Worm (Caenorhabditis elegans) whole organism, young adult: ENCODE results near the gene srx-121.

Experiments
- B0019.2 ChIP-seq: fragments of 200-800 bp; sonication (Bioruptor generic); conservative IDR thresholded peaks from 2 replicates; pipeline ENCODE4 v1.3.6; 2022; ENCODE audit warnings: missing genetic modification reagents, missing genetic modification characterization, missing compliant biosample characterization
- B0261.1 ChIP-seq: sonication (generic microtip); optimal IDR thresholded peaks from 2 replicates; lab custom pipeline; 2016; ENCODE audit warnings: mild to moderate bottlenecking, missing genetic modification characterization, moderate library complexity, missing compliant biosample characterization
- C06A6.2 ChIP-seq: fragments of 200-800 bp; sonication (Bioruptor generic); conservative IDR thresholded peaks from 2 replicates; pipeline ENCODE4 v1.3.6; 2022; ENCODE audit warnings: missing genetic modification characterization, missing compliant biosample characterization
- D2030.7 ChIP-seq: fragments of 200-800 bp; sonication (Bioruptor generic); IDR thresholded peaks from 2 replicates; pipeline ENCODE4 v1.3.6; 2022; ENCODE audit warnings: missing genetic modification reagents, missing genetic modification characterization, missing compliant biosample characterization
- F23B12.7 ChIP-seq: sonication (generic microtip); optimal IDR thresholded peaks from 2 replicates; lab custom pipeline; 2017; ENCODE audit warnings: missing genetic modification characterization, mild to moderate bottlenecking, missing compliant biosample characterization, antibody characterized with exemption, moderate library complexity; ENCODE audit not compliant: insufficient read depth
- F52B5.7 ChIP-seq: sonication (generic microtip); optimal IDR thresholded peaks from 2 replicates; lab custom pipeline; 2016; ENCODE audit warnings: mild to moderate bottlenecking, missing genetic modification characterization, missing compliant biosample characterization
- F55B11.4 ChIP-seq: sonication (generic microtip); optimal IDR thresholded peaks from 2 replicates; lab custom pipeline; 2016; ENCODE audit warnings: missing compliant biosample characterization, missing genetic modification characterization, borderline replicate concordance; ENCODE audit not compliant: insufficient read depth
- F57A8.1 ChIP-seq: fragments of 200-800 bp; sonication (Bioruptor generic); optimal IDR thresholded peaks from 2 replicates; lab custom pipeline; 2018; ENCODE audit warnings: mild to moderate bottlenecking, missing genetic modification characterization, moderate library complexity, missing compliant biosample characterization
- F57C9.4 ChIP-seq: sonication (generic microtip); optimal IDR thresholded peaks from 2 replicates; lab custom pipeline; 2017; ENCODE audit warnings: mild to moderate bottlenecking, missing genetic modification characterization, missing compliant biosample characterization
- K11D2.4 ChIP-seq: fragments of 200-800 bp; sonication (Bioruptor generic); IDR thresholded peaks from 2 replicates; pipeline ENCODE4 v1.3.6; 2022; ENCODE audit warnings: missing genetic modification reagents, missing genetic modification characterization, missing compliant biosample characterization
- Y56A3A.18 ChIP-seq: fragments of 200-800 bp; sonication (Bioruptor generic); IDR thresholded peaks from 2 replicates; pipeline ENCODE4 v1.3.6; 2022; ENCODE audit warnings: missing genetic modification reagents, missing genetic modification characterization, missing compliant biosample characterization
- Y79H2A.3 ChIP-seq: fragments of 200-800 bp; sonication (Bioruptor generic); conservative IDR thresholded peaks from 2 replicates; pipeline ENCODE4 v1.3.6; 2022; ENCODE audit warnings: missing genetic modification reagents, missing genetic modification characterization, missing compliant biosample characterization
- atf-7 ChIP-seq: sonication (generic microtip); optimal IDR thresholded peaks from 2 replicates; lab custom pipeline; 2017; ENCODE audit warnings: mild to moderate bottlenecking, missing genetic modification characterization, missing compliant biosample characterization
- athp-1 ChIP-seq: sonication (generic microtip); optimal IDR thresholded peaks from 2 replicates; lab custom pipeline; 2017; ENCODE audit warnings: mild to moderate bottlenecking, missing genetic modification characterization, missing compliant biosample characterization
- attf-5 ChIP-seq: fragments of 200-800 bp; sonication (Bioruptor generic); optimal IDR thresholded peaks from 2 replicates; lab custom pipeline; 2018; ENCODE audit warnings: mild to moderate bottlenecking, missing genetic modification characterization, missing compliant biosample characterization
- ceh-100 ChIP-seq: fragments of 200-800 bp; sonication (Bioruptor generic); IDR thresholded peaks from 2 replicates; pipeline ENCODE4 v1.3.6; 2022; ENCODE audit warnings: missing genetic modification reagents, missing genetic modification characterization, missing compliant biosample characterization
- ceh-27 ChIP-seq: fragments of 200-800 bp; sonication (Bioruptor generic); optimal IDR thresholded peaks from 2 replicates; lab custom pipeline; 2018; ENCODE audit warnings: mild to moderate bottlenecking, missing genetic modification characterization, moderate library complexity, missing compliant biosample characterization
- ceh-40 ChIP-seq: fragments of 200-800 bp; sonication (Bioruptor generic); IDR thresholded peaks from 2 replicates; pipeline ENCODE4 v1.3.6; 2022; ENCODE audit warnings: missing genetic modification characterization, missing compliant biosample characterization
- ceh-58 ChIP-seq: fragments of 200-800 bp; sonication (Bioruptor generic); IDR thresholded peaks from 2 replicates; pipeline ENCODE4 v1.3.6; 2022; ENCODE audit warnings: missing genetic modification characterization, missing compliant biosample characterization
- chd-7 ChIP-seq: sonication (generic microtip); optimal IDR thresholded peaks from 2 replicates; lab custom pipeline; 2016; ENCODE audit warnings: mild to moderate bottlenecking, missing genetic modification characterization, moderate library complexity, missing compliant biosample characterization
- dox-1 ChIP-seq: fragments of 200-800 bp; sonication (Bioruptor generic); IDR thresholded peaks from 2 replicates; pipeline ENCODE4 v1.3.6; 2022; ENCODE audit warnings: missing genetic modification reagents, missing genetic modification characterization, missing compliant biosample characterization
- egl-18 ChIP-seq: fragments of 200-800 bp; sonication (Bioruptor generic); IDR thresholded peaks from 2 replicates; pipeline ENCODE4 v1.3.6; 2022; ENCODE audit warnings: missing genetic modification reagents, missing genetic modification characterization, missing compliant biosample characterization
- ekl-4 ChIP-seq: fragments of 200-800 bp; sonication (Bioruptor generic); IDR thresholded peaks from 2 replicates; pipeline ENCODE4 v1.3.6; 2022; ENCODE audit warnings: missing genetic modification reagents, missing genetic modification characterization, missing compliant biosample characterization
- ets-4 ChIP-seq: fragments of 200-800 bp; sonication (Bioruptor generic); optimal IDR thresholded peaks from 2 replicates; lab custom pipeline; 2018; ENCODE audit warnings: mild to moderate bottlenecking, missing genetic modification characterization, missing compliant biosample characterization
- fkh-3 ChIP-seq: sonication (generic microtip); optimal IDR thresholded peaks from 2 replicates; lab custom pipeline; 2016; ENCODE audit warnings: mild to moderate bottlenecking, missing genetic modification characterization, missing compliant biosample characterization
- him-1 ChIP-seq: sonication (generic microtip); optimal IDR thresholded peaks from 2 replicates; lab custom pipeline; 2016; ENCODE audit warnings: missing genotype, missing genetic modification reagents, missing genetic modification characterization, missing compliant biosample characterization
- hmg-1.2 ChIP-seq: fragments of 200-800 bp; sonication (Bioruptor generic); IDR thresholded peaks from 2 replicates; pipeline ENCODE4 v1.3.6; 2022; ENCODE audit warnings: missing genetic modification reagents, missing genetic modification characterization, missing compliant biosample characterization
- hmg-20 ChIP-seq: fragments of 200-800 bp; sonication (Bioruptor generic); IDR thresholded peaks from 2 replicates; pipeline ENCODE4 v1.3.6; 2022; ENCODE audit warnings: missing genetic modification reagents, missing genetic modification characterization, missing compliant biosample characterization
- hsf-1 ChIP-seq: fragments of 200-800 bp; sonication (Bioruptor generic); IDR thresholded peaks from 2 replicates; pipeline ENCODE4 v1.3.6; 2022; ENCODE audit warnings: missing genetic modification reagents, missing genetic modification characterization, missing compliant biosample characterization
- let-607 ChIP-seq, 2 experiments: fragments of 200-800 bp in 1 of 2; sonication (Bioruptor generic) in 1 of 2; sonication (generic microtip) in 1 of 2; optimal IDR thresholded peaks; 2 replicates each; lab custom pipeline; 2016 to 2018; ENCODE audit warnings: mild to moderate bottlenecking in 2 of 2, missing compliant biosample characterization in 2 of 2, missing genetic modification characterization in 2 of 2, moderate library complexity in 2 of 2, missing genotype in 1 of 2
- lin-26 ChIP-seq: fragments of 200-800 bp; sonication (Bioruptor generic); IDR thresholded peaks from 2 replicates; pipeline ENCODE4 v1.3.6; 2022; ENCODE audit warnings: missing genetic modification reagents, missing genetic modification characterization, missing compliant biosample characterization
- lsy-27 ChIP-seq: sonication (generic microtip); optimal IDR thresholded peaks from 2 replicates; lab custom pipeline; 2017; ENCODE audit warnings: missing genetic modification characterization, mild to moderate bottlenecking, missing compliant biosample characterization, antibody characterized with exemption, missing genotype, borderline replicate concordance; ENCODE audit not compliant: insufficient read depth
- mcd-1 ChIP-seq: fragments of 200-800 bp; sonication (Bioruptor generic); IDR thresholded peaks from 2 replicates; pipeline ENCODE4 v1.3.6; 2022; ENCODE audit warnings: missing genetic modification reagents, missing genetic modification characterization, missing compliant biosample characterization
- mel-28 ChIP-seq: sonication (generic microtip); optimal IDR thresholded peaks from 2 replicates; lab custom pipeline; 2016; ENCODE audit warnings: borderline replicate concordance, mild to moderate bottlenecking, missing genetic modification characterization, missing compliant biosample characterization
- mes-4 ChIP-seq: sonication (generic microtip); optimal IDR thresholded peaks from 2 replicates; lab custom pipeline; 2016; ENCODE audit warnings: missing genotype, missing genetic modification characterization, missing compliant biosample characterization
- nfya-1 ChIP-seq: sonication (generic microtip); optimal IDR thresholded peaks from 2 replicates; lab custom pipeline; 2017; ENCODE audit warnings: antibody characterized with exemption, missing compliant biosample characterization, missing genetic modification characterization, borderline replicate concordance; ENCODE audit not compliant: insufficient read depth
- nfyb-1 ChIP-seq: fragments of 200-800 bp; sonication (Bioruptor generic); IDR thresholded peaks from 2 replicates; pipeline ENCODE4 v1.3.6; 2022; ENCODE audit warnings: missing genetic modification reagents, missing genetic modification characterization, missing compliant biosample characterization
- rpc-1 ChIP-seq, 2 experiments: fragments of 150-350 bp in 1 of 2; sonication (generic microtip) in 1 of 2; optimal IDR thresholded peaks; 2 replicates each; lab custom pipeline; 2014 to 2018; ENCODE audit warnings: missing biosample characterization in 1 of 2, missing genetic modification characterization in 1 of 2, missing genetic modification reagents in 1 of 2, missing genotype in 1 of 2
- sdz-38 ChIP-seq: sonication (generic microtip); optimal IDR thresholded peaks from 2 replicates; lab custom pipeline; 2016; ENCODE audit warnings: missing genotype, missing genetic modification characterization, missing compliant biosample characterization
- sea-2 ChIP-seq: fragments of 200-800 bp; sonication (Bioruptor generic); IDR thresholded peaks from 2 replicates; pipeline ENCODE4 v1.3.6; 2022; ENCODE audit warnings: missing genetic modification characterization, missing compliant biosample characterization
- snpc-1.3 ChIP-seq: sonication (generic microtip); optimal IDR thresholded peaks from 2 replicates; lab custom pipeline; 2017; ENCODE audit warnings: missing genetic modification characterization, mild to moderate bottlenecking, missing compliant biosample characterization, antibody characterized with exemption, moderate library complexity, missing genotype, missing genetic modification reagents; ENCODE audit not compliant: insufficient read depth
- snpc-3.4 ChIP-seq: sonication (generic microtip); optimal IDR thresholded peaks from 2 replicates; lab custom pipeline; 2017; ENCODE audit warnings: missing genetic modification characterization, mild to moderate bottlenecking, missing compliant biosample characterization, antibody characterized with exemption, moderate library complexity, missing genotype, missing genetic modification reagents
- snpc-4 ChIP-seq, 5 experiments: fragments of 150-350 bp in 1 of 5; sonication (generic microtip) in 4 of 5; optimal IDR thresholded peaks; 2 replicates each; lab custom pipeline; 2014 to 2018; ENCODE audit warnings: missing genetic modification characterization in 5 of 5, missing biosample characterization in 3 of 5, antibody characterized with exemption in 2 of 5, mild to moderate bottlenecking in 2 of 5, missing compliant biosample characterization in 2 of 5, missing genotype in 2 of 5, moderate library complexity in 2 of 5, missing genetic modification reagents in 1 of 5
- unc-62 ChIP-seq: fragments of 150-350 bp; optimal IDR thresholded peaks from 2 replicates; lab custom pipeline; 2014; ENCODE audit warnings: missing biosample characterization, missing genetic modification reagents, missing genetic modification characterization
- xnd-1 ChIP-seq: sonication (generic microtip); optimal IDR thresholded peaks from 2 replicates; lab custom pipeline; 2016; ENCODE audit warnings: missing genotype, missing genetic modification reagents, missing genetic modification characterization, missing compliant biosample characterization
- ztf-18 ChIP-seq: sonication (generic microtip); optimal IDR thresholded peaks from 2 replicates; lab custom pipeline; 2016; ENCODE audit warnings: missing genotype, mild to moderate bottlenecking, missing genetic modification characterization, missing compliant biosample characterization
- ztf-26 ChIP-seq: sonication (generic microtip); optimal IDR thresholded peaks from 2 replicates; lab custom pipeline; 2017; ENCODE audit warnings: missing genetic modification characterization, missing compliant biosample characterization

Gene srx-121

DNA sequence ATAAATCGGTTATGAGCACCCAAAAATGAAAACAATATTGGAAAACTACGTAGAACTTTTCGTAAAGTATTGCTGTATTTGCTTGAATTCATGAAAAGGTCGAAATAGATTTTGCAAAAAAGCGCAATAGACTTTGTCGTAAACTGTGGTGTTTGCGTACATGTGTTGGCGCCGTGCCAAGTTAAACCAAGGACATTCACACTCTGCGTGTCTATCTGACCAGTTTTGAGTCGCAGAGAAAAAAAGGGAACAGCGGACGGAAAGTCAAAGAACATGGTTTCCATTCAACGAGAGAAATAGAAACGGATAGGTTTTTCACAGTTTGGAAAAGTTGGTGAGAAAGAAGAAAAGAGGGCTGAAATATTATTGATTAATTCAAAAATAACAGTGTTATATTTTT lies 18.4 kb upstream of the srx-121 start (continued):
- peak; percentile 53 for TF ChIP-seq ztf-26 (tag; lab: Kevin White, UChicago)
- no peak for TF ChIP-seq B0261.1
- no peak for TF ChIP-seq xnd-1 (tag; lab: Kevin White, UChicago)
- no peak for TF ChIP-seq ceh-100 (GFP tag; lab: Robert Waterston, UW)
- no peak for TF ChIP-seq lin-26 (GFP tag; lab: Robert Waterston, UW)
- TF ChIP-seq egl-18 (GFP tag; lab: Robert Waterston, UW) = no peak
- no peak for TF ChIP-seq athp-1 (tag; lab: Kevin White, UChicago)
- no peak for TF ChIP-seq ceh-40 (GFP tag; lab: Robert Waterston, UW)
- TF ChIP-seq F55B11.4 (tag; lab: Kevin White, UChicago) = no peak
- no peak for TF ChIP-seq mel-28 (tag; lab: Kevin White, UChicago)
- no peak for TF ChIP-seq hsf-1 (GFP tag; lab: Robert Waterston, UW)
- TF ChIP-seq F23B12.7 (tag; lab: Kevin White, UChicago) = no peak
- peak; percentile 44; the same call in 1 of the 2 replicates for TF ChIP-seq C06A6.2 (GFP tag; lab: Robert Waterston, UW)
- no peak for TF ChIP-seq sea-2 (GFP tag; lab: Robert Waterston, UW)
- no peak for TF ChIP-seq F52B5.7
- no peak for TF ChIP-seq lsy-27 (tag; lab: Kevin White, UChicago)
- TF ChIP-seq hmg-20 (GFP tag; lab: Robert Waterston, UW) = no peak
- TF ChIP-seq ztf-18 = no peak
- TF ChIP-seq K11D2.4 = 0 out of 2 replicates have a peak, but pooled peaks have one; percentile 66
- no peak for TF ChIP-seq snpc-3.4 (tag; lab: Kevin White, UChicago)
- TF ChIP-seq him-1 (tag; lab: Kevin White, UChicago) = no peak
- no peak for TF ChIP-seq fkh-3 (tag; lab: Kevin White, UChicago)
- no peak for TF ChIP-seq ets-4 (GFP tag; lab: Kevin White, UChicago)
- TF ChIP-seq let-607 (tag; optimal IDR thresholded peaks at IDR 0.05; lab: Kevin White, UChicago) = no peak
- no peak for TF ChIP-seq Y79H2A.3 (GFP tag; lab: Robert Waterston, UW)
- peak; percentile 37; the same call in 1 of the 2 replicates for TF ChIP-seq mcd-1 (GFP tag; lab: Robert Waterston, UW)
- no peak for TF ChIP-seq F57A8.1 (GFP tag; lab: Kevin White, UChicago)
- TF ChIP-seq Y56A3A.18 (GFP tag; lab: Robert Waterston, UW) = no peak
- TF ChIP-seq ceh-27 = peak; percentile 27
- TF ChIP-seq snpc-4 (GFP tag; optimal IDR thresholded peaks at IDR 0.05; lab: Kevin White, UChicago) = no peak
- peak in 1 of 4 experiments; percentile 36 for TF ChIP-seq snpc-4 (tag; optimal IDR thresholded peaks at IDR 0.05; lab: Kevin White, UChicago)
- TF ChIP-seq sdz-38 (tag; lab: Kevin White, UChicago) = no peak
- TF ChIP-seq attf-5 = peak; percentile 54
- TF ChIP-seq D2030.7 = no peak
- no peak for TF ChIP-seq B0019.2 (GFP tag; lab: Robert Waterston, UW)
- 0 out of 2 replicates have a peak, but pooled peaks have one; percentile 47 for TF ChIP-seq nfyb-1 (GFP tag; lab: Robert Waterston, UW)
- TF ChIP-seq nfya-1 (tag; lab: Kevin White, UChicago) = no peak

DNA sequence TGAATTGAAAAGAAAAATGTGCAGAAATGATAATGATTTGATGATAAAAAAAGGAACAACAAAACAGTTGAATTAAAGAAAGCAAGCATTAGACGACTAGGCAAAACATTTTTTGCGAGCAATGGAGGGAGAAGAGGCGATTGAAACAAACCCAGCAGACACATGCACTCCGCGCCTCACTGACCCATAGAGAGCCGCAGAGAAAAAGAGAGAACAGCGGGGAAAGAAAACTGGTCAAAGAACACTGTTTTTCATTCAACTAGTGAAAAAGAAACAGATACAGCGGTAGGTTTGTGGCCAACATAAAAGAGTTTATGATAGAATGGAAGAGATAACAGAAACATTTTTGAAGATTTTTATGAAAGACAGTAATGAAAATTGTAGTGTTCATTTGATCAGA lies 15.7 kb upstream of the srx-121 start:
- no peak for TF ChIP-seq unc-62
- 0 out of 2 replicates have a peak, but pooled peaks have one; percentile 12 for TF ChIP-seq Y56A3A.18 (GFP tag; lab: Robert Waterston, UW)
- no peak for TF ChIP-seq mes-4 (tag; lab: Kevin White, UChicago)
- TF ChIP-seq ekl-4 = no peak
- no peak for TF ChIP-seq chd-7 (tag; lab: Kevin White, UChicago)
- no peak for TF ChIP-seq B0019.2 (GFP tag; lab: Robert Waterston, UW)
- peak; percentile 60 for TF ChIP-seq dox-1 (GFP tag; lab: Robert Waterston, UW)
- TF ChIP-seq rpc-1 (optimal IDR thresholded peaks at IDR 0.05; lab: Kevin White, UChicago) = no peak
- no peak for TF ChIP-seq rpc-1 (tag; optimal IDR thresholded peaks at IDR 0.05; lab: Kevin White, UChicago)
- TF ChIP-seq let-607 (tag; optimal IDR thresholded peaks at IDR 0.05; lab: Kevin White, UChicago) = no peak
- no peak for TF ChIP-seq F57C9.4 (tag; lab: Kevin White, UChicago)
- TF ChIP-seq hmg-1.2 (GFP tag; lab: Robert Waterston, UW) = peak; percentile 60
- TF ChIP-seq ceh-58 = no peak
- TF ChIP-seq atf-7 = no peak
- TF ChIP-seq snpc-1.3 (tag; lab: Kevin White, UChicago) = no peak
